Worm (Caenorhabditis elegans) whole organism, mixed stage, embryonic: ENCODE measurements around the gene ZK512.10.

ENCODE experiments used
- M03D4.4 ChIP-seq: sonication (generic microtip); optimal IDR thresholded peaks from 2 replicates; lab custom pipeline; 2017; ENCODE audit warnings: mild to moderate bottlenecking, missing genetic modification characterization, missing compliant biosample characterization
- bed-3 ChIP-seq: fragments of 200-800 bp; sonication (Bioruptor generic); optimal IDR thresholded peaks from 3 replicates; lab custom pipeline; 2018; ENCODE audit warnings: mild to moderate bottlenecking, missing genetic modification characterization, moderate library complexity, missing compliant biosample characterization
- blmp-1 ChIP-seq: fragments of 150-350 bp; optimal IDR thresholded peaks from 2 replicates; lab custom pipeline; 2014; ENCODE audit warnings: missing biosample characterization, missing genetic modification characterization
- ceh-39 ChIP-seq: fragments of 150-350 bp; optimal IDR thresholded peaks from 2 replicates; lab custom pipeline; 2014; ENCODE audit warnings: missing biosample characterization, missing genetic modification characterization
- ceh-43 ChIP-seq: fragments of 200-800 bp; sonication (Bioruptor generic); optimal IDR thresholded peaks from 2 replicates; lab custom pipeline; 2018; ENCODE audit warnings: mild to moderate bottlenecking, missing genetic modification characterization, moderate library complexity, missing compliant biosample characterization
- ceh-83 ChIP-seq: fragments of 200-800 bp; sonication (Bioruptor generic); optimal IDR thresholded peaks from 2 replicates; lab custom pipeline; 2018; ENCODE audit warnings: mild to moderate bottlenecking, missing genetic modification characterization, missing compliant biosample characterization
- ces-1 ChIP-seq: fragments of 150-350 bp; optimal IDR thresholded peaks from 2 replicates; lab custom pipeline; 2014; ENCODE audit warnings: missing biosample characterization, missing genetic modification reagents, missing genetic modification characterization
- cnd-1 ChIP-seq: fragments of 200-800 bp; sonication (Bioruptor generic); optimal IDR thresholded peaks from 2 replicates; lab custom pipeline; 2018; ENCODE audit warnings: mild to moderate bottlenecking, missing genetic modification characterization, missing compliant biosample characterization
- drap-1 ChIP-seq: fragments of 200-800 bp; sonication (Bioruptor generic); optimal IDR thresholded peaks from 3 replicates; lab custom pipeline; 2018; ENCODE audit warnings: mild to moderate bottlenecking, missing genetic modification characterization, missing compliant biosample characterization
- elt-3 ChIP-seq: fragments of 150-350 bp; optimal IDR thresholded peaks from 2 replicates; lab custom pipeline; 2014; ENCODE audit warnings: missing biosample characterization, missing genetic modification characterization
- flh-1 ChIP-seq: fragments of 200-800 bp; sonication (Bioruptor generic); optimal IDR thresholded peaks from 2 replicates; lab custom pipeline; 2018; ENCODE audit warnings: mild to moderate bottlenecking, missing genetic modification characterization, moderate library complexity, missing compliant biosample characterization
- ham-2 ChIP-seq: fragments of 200-800 bp; sonication (Bioruptor generic); optimal IDR thresholded peaks from 2 replicates; lab custom pipeline; 2018; ENCODE audit warnings: mild to moderate bottlenecking, missing genetic modification characterization, missing compliant biosample characterization
- hlh-1 ChIP-seq: fragments of 150-350 bp; optimal IDR thresholded peaks from 2 replicates; lab custom pipeline; 2014; ENCODE audit warnings: missing biosample characterization, missing genetic modification reagents, missing genetic modification characterization
- lin-13 ChIP-seq: fragments of 150-350 bp; optimal IDR thresholded peaks from 2 replicates; lab custom pipeline; 2014; ENCODE audit warnings: missing biosample characterization, missing genetic modification characterization
- lin-32 ChIP-seq: fragments of 200-800 bp; sonication (Bioruptor generic); optimal IDR thresholded peaks from 2 replicates; lab custom pipeline; 2018; ENCODE audit warnings: mild to moderate bottlenecking, missing genetic modification characterization, missing compliant biosample characterization
- lsy-2 ChIP-seq: fragments of 150-350 bp; optimal IDR thresholded peaks from 2 replicates; lab custom pipeline; 2014; ENCODE audit warnings: missing biosample characterization, missing genetic modification characterization
- mab-5 ChIP-seq: fragments of 150-350 bp; optimal IDR thresholded peaks from 2 replicates; lab custom pipeline; 2014; ENCODE audit warnings: missing biosample characterization, missing genetic modification characterization
- mep-1 ChIP-seq: fragments of 150-350 bp; optimal IDR thresholded peaks from 2 replicates; lab custom pipeline; 2017; ENCODE audit warnings: missing biosample characterization, missing genetic modification reagents, missing genetic modification characterization, inconsistent platforms
- mls-2 ChIP-seq: sonication (generic microtip); optimal IDR thresholded peaks from 2 replicates; lab custom pipeline; 2016; ENCODE audit warnings: mild to moderate bottlenecking, missing genetic modification characterization, moderate library complexity, missing compliant biosample characterization
- nhr-2 ChIP-seq: fragments of 150-350 bp; optimal IDR thresholded peaks from 2 replicates; lab custom pipeline; 2014; ENCODE audit warnings: missing biosample characterization, missing genetic modification characterization
- nhr-28 ChIP-seq: fragments of 150-350 bp; optimal IDR thresholded peaks from 2 replicates; lab custom pipeline; 2014; ENCODE audit warnings: missing biosample characterization, missing genetic modification characterization
- nhr-76 ChIP-seq: sonication (generic microtip); optimal IDR thresholded peaks from 2 replicates; lab custom pipeline; 2017; ENCODE audit warnings: missing biosample characterization, missing genetic modification characterization
- pha-4 ChIP-seq: fragments of 150-350 bp; optimal IDR thresholded peaks from 2 replicates; lab custom pipeline; 2018; ENCODE audit warnings: missing biosample characterization, missing genetic modification reagents, missing genetic modification characterization
- sem-2 ChIP-seq: fragments of 200-800 bp; sonication (Bioruptor generic); optimal IDR thresholded peaks from 2 replicates; lab custom pipeline; 2018; ENCODE audit warnings: mild to moderate bottlenecking, missing genetic modification characterization, missing compliant biosample characterization
- snpc-4 ChIP-seq: fragments of 150-350 bp; optimal IDR thresholded peaks from 2 replicates; lab custom pipeline; 2014; ENCODE audit warnings: missing biosample characterization, missing genetic modification characterization
- sptf-1 ChIP-seq: sonication (generic microtip); optimal IDR thresholded peaks from 2 replicates; lab custom pipeline; 2017; ENCODE audit warnings: mild to moderate bottlenecking, missing genetic modification characterization, moderate library complexity, missing compliant biosample characterization
- tbx-8 ChIP-seq: fragments of 200-800 bp; sonication (Bioruptor generic); optimal IDR thresholded peaks from 2 replicates; lab custom pipeline; 2018; ENCODE audit warnings: mild to moderate bottlenecking, missing genetic modification characterization, moderate library complexity, missing compliant biosample characterization
- unc-120 ChIP-seq: sonication (generic microtip); optimal IDR thresholded peaks from 2 replicates; lab custom pipeline; 2017; ENCODE audit warnings: missing genetic modification characterization, missing compliant biosample characterization; ENCODE audit not compliant: poor library complexity, severe bottlenecking
- unc-39 ChIP-seq: fragments of 150-350 bp; optimal IDR thresholded peaks from 2 replicates; lab custom pipeline; 2014; ENCODE audit warnings: missing biosample characterization, missing genetic modification characterization
- unc-62 ChIP-seq: fragments of 150-350 bp; optimal IDR thresholded peaks from 2 replicates; lab custom pipeline; 2014; ENCODE audit warnings: missing biosample characterization, missing genetic modification reagents, missing genetic modification characterization
- zip-8 ChIP-seq: fragments of 150-350 bp; optimal IDR thresholded peaks from 2 replicates; lab custom pipeline; 2014; ENCODE audit warnings: missing biosample characterization, missing genetic modification characterization

Gene ZK512.10

DNA sequence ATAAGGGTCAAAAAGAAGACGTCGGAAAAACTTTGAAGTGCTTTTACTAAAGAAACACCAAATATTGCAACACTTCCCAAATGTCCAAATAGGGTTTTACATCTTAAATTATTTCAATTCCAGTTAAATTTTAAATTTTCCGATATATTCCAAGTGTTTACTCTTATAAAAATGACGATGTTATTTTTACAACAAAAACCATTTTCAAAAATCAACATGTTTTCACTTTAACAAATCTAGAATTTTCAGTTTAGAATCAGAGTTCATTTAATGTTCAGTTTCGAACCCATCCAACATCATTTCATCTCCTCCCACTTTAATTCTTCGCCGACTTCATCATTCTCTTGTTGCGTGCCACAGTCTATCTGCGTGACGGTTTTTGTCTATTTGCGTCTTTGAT lies 27.0 kb upstream of the ZK512.10 start, which contains the start of gene dos-1:
dos-1 (plus strand) TSS at position 301 of the 400 bp plus-strand sequence.
- no peak for TF ChIP-seq mep-1 (tag; lab: Kevin White, UChicago)
- no peak for TF ChIP-seq ces-1
- TF ChIP-seq ceh-39 (tag; lab: Kevin White, UChicago), result no peak
- no peak for TF ChIP-seq unc-39 (tag; lab: Kevin White, UChicago)

DNA sequence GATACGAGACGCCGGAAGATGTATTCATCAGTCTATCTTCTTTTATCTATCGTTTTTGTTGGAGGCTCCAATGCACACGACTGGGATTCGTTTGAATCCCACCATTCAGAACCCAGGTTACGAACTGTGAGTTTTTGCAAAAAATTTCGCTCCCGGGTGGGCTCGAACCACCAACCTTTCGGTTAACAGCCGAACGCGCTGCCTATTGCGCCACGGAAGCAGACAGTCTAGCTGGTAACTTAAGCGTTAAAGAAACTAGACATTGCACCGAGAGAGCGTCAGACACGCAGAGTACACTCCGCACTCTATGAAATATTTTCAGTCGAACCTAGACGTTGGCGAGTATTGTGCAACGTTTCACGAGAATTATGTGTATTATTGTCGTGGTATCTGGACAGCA lies 26.6 kb upstream of the ZK512.10 start:
- TF ChIP-seq tbx-8 (GFP tag; lab: Kevin White, UChicago) (peak; percentile 58), cnd-1 (tag; lab: Kevin White, UChicago) (peak; percentile 79), blmp-1 (tag; lab: Kevin White, UChicago) (no peak), mep-1 (tag; lab: Kevin White, UChicago) (no peak), ham-2 (peak; percentile 41), M03D4.4 (tag; lab: Kevin White, UChicago) (peak; percentile 74), ceh-43 (GFP tag; lab: Kevin White, UChicago) (peak; percentile 18), ceh-83 (GFP tag; lab: Kevin White, UChicago) (peak; percentile 20), pha-4 (no peak), mls-2 (no peak), sptf-1 (no peak), unc-120 (peak; percentile 20), drap-1 (GFP tag; lab: Kevin White, UChicago) (peak; percentile 69), flh-1 (GFP tag; lab: Kevin White, UChicago) (peak; percentile 6), mab-5 (tag; lab: Kevin White, UChicago) (no peak), sem-2 (GFP tag; lab: Kevin White, UChicago) (peak; percentile 71), ces-1 (no peak)
- TF ChIP-seq, all 35 proteins: peak for 10

DNA sequence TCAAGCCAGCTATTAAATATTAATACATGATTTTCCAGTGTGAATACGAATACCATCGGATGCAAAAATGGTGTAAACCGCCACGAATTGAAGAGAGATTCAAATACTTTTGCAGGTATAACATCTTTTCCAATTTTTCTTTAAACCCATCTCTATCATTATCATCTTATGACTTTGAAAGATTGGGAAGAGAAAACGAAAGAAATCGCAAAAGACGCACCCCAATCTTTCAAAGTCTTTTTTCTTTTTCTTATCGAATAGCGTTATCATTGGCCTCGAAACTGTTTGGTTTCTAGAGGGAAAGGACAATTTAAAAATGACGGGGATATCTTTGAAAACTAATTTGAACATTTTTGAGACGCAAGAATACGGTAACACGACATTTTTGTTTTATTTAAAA lies 25.0 kb upstream of the ZK512.10 start:
- TF ChIP-seq unc-39 (tag; lab: Kevin White, UChicago) (no peak), unc-62 (GFP tag; lab: Kevin White, UChicago) (no peak), drap-1 (GFP tag; lab: Kevin White, UChicago) (no peak), lsy-2 (tag; lab: Kevin White, UChicago) (no peak), blmp-1 (tag; lab: Kevin White, UChicago) (no peak), lin-13 (tag; lab: Kevin White, UChicago) (no peak), lin-32 (GFP tag; lab: Kevin White, UChicago) (no peak), flh-1 (GFP tag; lab: Kevin White, UChicago) (no peak), ham-2 (no peak), snpc-4 (no peak), ceh-83 (GFP tag; lab: Kevin White, UChicago) (no peak), nhr-28 (tag; lab: Kevin White, UChicago) (no peak), sptf-1 (no peak), tbx-8 (GFP tag; lab: Kevin White, UChicago) (no peak), M03D4.4 (tag; lab: Kevin White, UChicago) (no peak), ces-1 (no peak), nhr-76 (tag; lab: Kevin White, UChicago) (no peak), elt-3 (tag; lab: Kevin White, UChicago) (no peak)

DNA sequence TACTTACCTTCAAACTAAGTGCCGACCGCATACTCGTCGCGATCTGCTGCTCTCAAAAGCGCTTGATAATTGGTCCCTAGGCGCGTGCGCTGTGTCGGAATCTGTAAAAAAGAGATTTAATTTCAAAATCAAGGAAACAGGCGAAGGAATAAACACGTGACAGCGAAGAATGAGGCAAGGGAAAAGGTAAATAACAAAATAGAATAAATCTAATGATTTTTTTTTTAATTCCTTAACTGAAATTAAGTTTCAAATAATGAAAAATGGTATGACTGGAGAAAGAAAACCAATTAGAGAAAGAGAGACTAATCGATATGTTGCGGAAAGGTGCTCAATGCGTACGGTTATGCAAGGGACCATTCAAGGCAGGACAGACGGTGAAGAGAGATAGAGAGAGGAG lies 21.5 kb upstream of the ZK512.10 start, which contains the start of gene cya-1:
cya-1 (minus strand) TSS at position 101 of the 400 bp plus-strand sequence.
- TF ChIP-seq ceh-39 (tag; lab: Kevin White, UChicago) (peak; percentile 28), mls-2 (no peak)

DNA sequence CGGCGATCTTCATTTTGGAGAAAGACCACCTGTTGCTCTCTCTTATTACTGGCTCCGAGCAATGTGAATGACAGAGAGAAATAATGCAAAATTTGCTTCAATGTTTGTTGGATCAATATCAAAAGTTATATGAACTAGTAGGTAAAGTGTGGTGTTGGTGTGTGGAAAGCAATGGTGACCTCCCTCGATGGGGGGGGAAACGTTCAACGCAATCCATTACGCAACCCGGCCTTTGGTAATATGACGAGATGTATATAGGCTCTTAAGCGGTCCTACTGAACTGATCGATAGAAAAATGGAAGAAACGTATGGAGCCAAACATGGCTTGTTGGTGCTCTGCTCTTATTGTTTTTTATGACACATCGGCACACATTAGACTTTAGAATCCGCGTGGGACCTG lies 21.0 kb upstream of the ZK512.10 start:
- TF ChIP-seq unc-62 (GFP tag; lab: Kevin White, UChicago) (no peak), bed-3 (GFP tag; lab: Kevin White, UChicago) (no peak), ces-1 (no peak), M03D4.4 (tag; lab: Kevin White, UChicago) (no peak), zip-8 (tag; lab: Kevin White, UChicago) (peak; percentile 81), lin-13 (tag; lab: Kevin White, UChicago) (no peak), hlh-1 (tag; lab: Kevin White, UChicago) (peak; percentile 17), cnd-1 (tag; lab: Kevin White, UChicago) (peak; percentile 37), nhr-2 (tag; lab: Kevin White, UChicago) (peak; percentile 63), lin-32 (GFP tag; lab: Kevin White, UChicago) (peak; percentile 36)
